Fruit fly (Drosophila melanogaster) whole organism: ENCODE results near the gene Nt5b.

Source experiments
- CG8478 ChIP-seq: fragments of >200 bp; optimal IDR thresholded peaks from 2 replicates; lab custom pipeline; 2018; ENCODE audit warnings: inconsistent platforms
- psq ChIP-seq: fragments of >200 bp; optimal IDR thresholded peaks from 2 replicates; lab custom pipeline; 2017

- TF ChIP-seq CG8478 (lab: Kevin White, UChicago) (no peak), psq (no peak)
These were observed 4.3 kb downstream of the Nt5b start for dm6 chrX:18405567-18406059.
